Worm (Caenorhabditis elegans): ENCODE results near the gene Y41E3.6.

DNA sequence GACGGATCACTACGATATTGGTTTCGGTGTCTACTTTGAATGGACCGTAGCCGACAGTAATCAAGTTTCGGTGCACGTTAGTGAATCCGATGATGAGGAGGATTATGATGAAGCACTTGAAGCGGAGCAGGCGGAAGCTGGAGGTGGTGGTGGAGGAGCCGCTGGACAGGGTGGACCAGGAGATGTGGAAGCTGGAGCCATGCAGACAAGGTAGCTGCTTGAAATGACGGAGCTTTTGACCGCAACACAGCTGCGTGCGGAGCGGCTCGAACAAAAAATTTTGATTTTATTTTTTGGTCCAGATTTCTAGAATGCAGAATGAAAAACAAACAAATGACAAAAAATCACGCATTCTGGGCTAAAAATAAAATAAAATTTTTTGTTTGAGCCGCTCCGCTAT is 17.8 kb downstream of the Y41E3.6 start:
- no peak for TF ChIP-seq ref-1 (GFP tag; conservative IDR thresholded peaks at IDR 0.05)
- TF ChIP-seq klf-2 (GFP tag; conservative IDR thresholded peaks at IDR 0.05) = no peak

All from whole organism, midembryonic.